Fruit fly (Drosophila melanogaster) whole organism: ENCODE data around the gene IntS10.

Source experiments
- CG8478 ChIP-seq: fragments of >200 bp; optimal IDR thresholded peaks from 2 replicates; lab custom pipeline; 2018; ENCODE audit warnings: inconsistent platforms
- EcR ChIP-seq, 2 experiments: fragments of >200 bp; optimal IDR thresholded peaks; 2 replicates each; lab custom pipeline; 2017; ENCODE audit warnings: missing biosample characterization in 2 of 2, missing genetic modification characterization in 2 of 2, missing genetic modification reagents in 2 of 2
- pan ChIP-seq: fragments of >200 bp; optimal IDR thresholded peaks from 2 replicates; lab custom pipeline; 2017
- usp ChIP-seq: fragments of >200 bp; optimal IDR thresholded peaks from 2 replicates; lab custom pipeline; 2017; ENCODE audit warnings: missing biosample characterization, missing genetic modification characterization, mixed read lengths

dm6 chr3L:3825485-3825813, 18.9 kb downstream of the IntS10 start:
- TF ChIP-seq pan (lab: Kevin White, UChicago) (no peak), EcR (GFP tag; optimal IDR thresholded peaks at IDR 0.05; lab: Kevin White, UChicago) (no peak), usp (GFP tag; lab: Kevin White, UChicago) (no peak), CG8478 (lab: Kevin White, UChicago) (no peak)
